Worm (Caenorhabditis elegans): ENCODE results near the gene rad-54.B.

DNA sequence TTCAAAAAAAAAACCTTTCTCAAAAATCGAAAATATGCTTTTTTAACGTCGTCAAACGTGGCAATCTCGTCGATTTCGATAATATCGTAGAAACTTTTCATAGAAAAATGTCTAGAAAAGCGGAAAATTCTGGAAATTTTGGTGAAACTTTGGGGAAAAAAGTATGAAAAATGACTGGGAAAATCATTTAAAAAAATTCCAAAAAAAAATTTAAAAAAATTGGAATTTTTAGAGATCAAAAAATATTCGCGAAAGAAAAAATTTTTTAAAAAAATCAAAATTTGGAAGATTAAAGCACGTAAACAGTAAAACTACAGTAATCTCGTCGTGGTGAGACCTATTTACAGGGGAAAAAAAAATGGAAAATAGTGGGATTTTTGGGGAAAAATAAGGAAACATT lies 10.9 kb upstream of the rad-54.B start, which contains the start of gene Y116A8C.10:
- TF ChIP-seq ekl-4 (GFP tag; IDR thresholded peaks at IDR 0.05) (no peak), cebp-2 (GFP tag; IDR thresholded peaks at IDR 0.05) (no peak), tbx-9 (tag; optimal IDR thresholded peaks at IDR 0.05; ENCODE audit: borderline replicate concordance) (no peak)
